Worm (Caenorhabditis elegans) whole organism, L3 larva: ENCODE measurements around the gene exos-4.1.

Experiments
- lin-15B ChIP-seq: fragments of 150-350 bp; optimal IDR thresholded peaks from 2 replicates; lab custom pipeline; 2014; ENCODE audit warnings: missing biosample characterization, missing genetic modification characterization
- nfya-1 ChIP-seq: sonication (generic microtip); optimal IDR thresholded peaks from 2 replicates; lab custom pipeline; 2017; ENCODE audit warnings: missing genetic modification characterization, mild to moderate bottlenecking, missing compliant biosample characterization, antibody characterized with exemption, moderate library complexity; ENCODE audit not compliant: insufficient read depth
- nhr-23 ChIP-seq: fragments of 150-350 bp; optimal IDR thresholded peaks from 2 replicates; lab custom pipeline; 2014; ENCODE audit warnings: missing biosample characterization, missing genetic modification reagents, missing genetic modification characterization
- nhr-43 ChIP-seq: sonication (generic microtip); optimal IDR thresholded peaks from 2 replicates; lab custom pipeline; 2016; ENCODE audit warnings: mild to moderate bottlenecking, missing genetic modification characterization, missing compliant biosample characterization; ENCODE audit not compliant: poor library complexity, severe bottlenecking
- nhr-76 ChIP-seq: fragments of 150-350 bp; sonication (generic microtip); optimal IDR thresholded peaks from 5 replicates; lab custom pipeline; 2014; ENCODE audit warnings: missing biosample characterization, missing genetic modification characterization
- pqm-1 ChIP-seq: fragments of 150-350 bp; optimal IDR thresholded peaks from 2 replicates; lab custom pipeline; 2017; ENCODE audit warnings: missing biosample characterization, missing genetic modification characterization, inconsistent platforms
- zag-1 ChIP-seq: fragments of 150-350 bp; optimal IDR thresholded peaks from 2 replicates; lab custom pipeline; 2014; ENCODE audit warnings: missing biosample characterization, missing genetic modification characterization

DNA sequence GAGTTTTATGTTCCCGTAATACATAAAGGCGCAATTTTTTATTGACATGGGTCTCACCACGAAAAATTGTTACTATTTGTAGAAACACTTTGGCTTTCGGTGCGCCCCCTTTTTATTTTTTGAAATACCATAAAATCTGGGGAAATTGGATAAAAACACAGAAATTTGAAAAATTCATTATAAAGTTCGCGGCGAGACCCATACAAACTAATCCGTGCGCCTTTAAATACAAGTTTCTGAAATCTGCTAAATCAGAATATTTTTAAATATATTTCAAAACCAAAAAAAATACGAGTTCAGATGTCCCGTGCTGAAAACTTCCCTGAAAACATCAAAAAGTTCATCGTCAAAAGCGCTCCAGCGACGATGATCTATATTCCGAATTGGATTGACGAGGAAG, 8.6 kb downstream of the exos-4.1 start, which contains the start of gene B0564.2:
- TF ChIP-seq nhr-43 (tag; lab: Kevin White, UChicago) (no peak), lin-15B (tag; lab: Kevin White, UChicago) (no peak), zag-1 (tag; lab: Kevin White, UChicago) (no peak), nhr-23 (no peak), nfya-1 (tag; lab: Kevin White, UChicago) (no peak), nhr-76 (no peak), pqm-1 (tag; lab: Kevin White, UChicago) (no peak)
